Fruit fly (Drosophila melanogaster) whole organism, embryonic: ENCODE measurements around the gene Smvt.
A peak's percentile ranks its signal among the peaks of the same experiment; 100 is the strongest.

Source experiments
- BtbVII ChIP-seq: fragments of 200-800 bp; sonication (Bioruptor generic); optimal IDR thresholded peaks from 3 replicates; lab custom pipeline; 2017; ENCODE audit warnings: missing biosample characterization, mild to moderate bottlenecking, missing genetic modification characterization
- C15 ChIP-seq: fragments of 200-800 bp; sonication (Bioruptor generic); IDR thresholded peaks from 3 replicates; pipeline ENCODE4 v1.3.6; 2022; ENCODE audit warnings: missing biosample characterization, missing genetic modification characterization
- CG10366 ChIP-seq: fragments of 200-800 bp; sonication (Bioruptor generic); IDR thresholded peaks from 2 replicates; pipeline ENCODE4 v1.3.6; 2022; ENCODE audit warnings: missing biosample characterization, missing genetic modification characterization
- CG11695 ChIP-seq: fragments of 200-800 bp; sonication (Bioruptor generic); IDR thresholded peaks from 3 replicates; pipeline ENCODE4 v1.3.6; 2022; ENCODE audit warnings: missing biosample characterization, missing genetic modification characterization
- CG12104 ChIP-seq: fragments of 200-800 bp; sonication (Bioruptor generic); optimal IDR thresholded peaks from 3 replicates; lab custom pipeline; 2016; ENCODE audit warnings: missing biosample characterization, missing genetic modification characterization
- CG12236 ChIP-seq: fragments of 200-800 bp; sonication (Bioruptor generic); optimal IDR thresholded peaks from 2 replicates; lab custom pipeline; 2016; ENCODE audit warnings: missing biosample characterization, missing genetic modification characterization
- CG12769 ChIP-seq: fragments of 200-800 bp; sonication (Bioruptor generic); optimal IDR thresholded peaks from 2 replicates; lab custom pipeline; 2019; ENCODE audit warnings: missing biosample characterization, mild to moderate bottlenecking, missing genetic modification characterization, moderate library complexity
- CG13287 ChIP-seq: fragments of 200-800 bp; sonication (Bioruptor generic); IDR thresholded peaks from 2 replicates; pipeline ENCODE4 v1.3.6; 2022; ENCODE audit warnings: missing biosample characterization, missing genetic modification characterization; ENCODE audit not compliant: partially characterized antibody
- CG14710 ChIP-seq: fragments of 200-800 bp; sonication (Bioruptor generic); optimal IDR thresholded peaks from 3 replicates; lab custom pipeline; 2019; ENCODE audit warnings: missing biosample characterization, mild to moderate bottlenecking, missing genetic modification characterization, moderate library complexity
- CG1647 ChIP-seq: fragments of 200-800 bp; sonication (Bioruptor generic); optimal IDR thresholded peaks from 3 replicates; lab custom pipeline; 2016; ENCODE audit warnings: missing biosample characterization, missing genetic modification characterization
- CG17912 ChIP-seq: fragments of 200-800 bp; sonication (Bioruptor generic); optimal IDR thresholded peaks from 2 replicates; lab custom pipeline; 2018; ENCODE audit warnings: missing biosample characterization, mild to moderate bottlenecking, missing genetic modification characterization
- CG18619 ChIP-seq: fragments of 200-800 bp; sonication (Bioruptor generic); optimal IDR thresholded peaks from 3 replicates; lab custom pipeline; 2017; ENCODE audit warnings: missing biosample characterization, mild to moderate bottlenecking, missing genetic modification characterization
- CG18764 ChIP-seq: fragments of 200-800 bp; sonication (Bioruptor generic); optimal IDR thresholded peaks from 3 replicates; lab custom pipeline; 2016; ENCODE audit warnings: missing biosample characterization, missing genetic modification characterization
- CG30020 ChIP-seq: fragments of 200-800 bp; optimal IDR thresholded peaks from 2 replicates; lab custom pipeline; 2019; ENCODE audit warnings: missing biosample characterization, mild to moderate bottlenecking, missing genetic modification characterization, moderate library complexity
- CG32532 ChIP-seq: fragments of 200-800 bp; sonication (Bioruptor generic); IDR thresholded peaks from 2 replicates; pipeline ENCODE4 v1.3.6; 2022; ENCODE audit warnings: missing biosample characterization, missing genetic modification characterization
- CG4820 ChIP-seq: fragments of 200-800 bp; sonication (Bioruptor generic); optimal IDR thresholded peaks from 3 replicates; lab custom pipeline; 2016; ENCODE audit warnings: missing biosample characterization, missing genetic modification characterization
- CG8281 ChIP-seq: fragments of 200-800 bp; sonication (Bioruptor generic); optimal IDR thresholded peaks from 2 replicates; lab custom pipeline; 2018; ENCODE audit warnings: missing biosample characterization, mild to moderate bottlenecking, missing genetic modification characterization, moderate library complexity
- CG8359 ChIP-seq: fragments of 200-800 bp; sonication (Bioruptor generic); optimal IDR thresholded peaks from 2 replicates; lab custom pipeline; 2017; ENCODE audit warnings: missing biosample characterization, mild to moderate bottlenecking, missing genetic modification characterization, borderline replicate concordance
- CG9797 ChIP-seq: fragments of 200-800 bp; sonication (Bioruptor generic); optimal IDR thresholded peaks from 3 replicates; lab custom pipeline; 2018; ENCODE audit warnings: missing biosample characterization, mild to moderate bottlenecking, missing genetic modification characterization
- CG9817 ChIP-seq: fragments of 200-800 bp; sonication (Bioruptor generic); optimal IDR thresholded peaks from 2 replicates; lab custom pipeline; 2018; ENCODE audit warnings: missing biosample characterization, mild to moderate bottlenecking, missing genetic modification characterization, moderate library complexity
- CrebB ChIP-seq: fragments of 200-800 bp; sonication (Bioruptor generic); optimal IDR thresholded peaks from 3 replicates; lab custom pipeline; 2018; ENCODE audit warnings: missing biosample characterization, mild to moderate bottlenecking, missing genetic modification characterization
- Deaf1 ChIP-seq: fragments of 200-800 bp; optimal IDR thresholded peaks from 3 replicates; lab custom pipeline; 2019; ENCODE audit warnings: missing biosample characterization, mild to moderate bottlenecking, missing genetic modification characterization, moderate library complexity
- Doc2 ChIP-seq: fragments of 200-800 bp; sonication (Bioruptor generic); IDR thresholded peaks from 2 replicates; pipeline ENCODE4 v1.3.6; 2022; ENCODE audit warnings: missing biosample characterization, missing genetic modification characterization
- ERR ChIP-seq: fragments of 200-800 bp; sonication (Bioruptor generic); optimal IDR thresholded peaks from 2 replicates; lab custom pipeline; 2016; ENCODE audit warnings: missing biosample characterization, missing genetic modification characterization
- HHEX ChIP-seq: fragments of 200-800 bp; sonication (Bioruptor generic); optimal IDR thresholded peaks from 3 replicates; lab custom pipeline; 2017; ENCODE audit warnings: missing biosample characterization, mild to moderate bottlenecking, missing genetic modification characterization, missing genetic modification reagents
- HmgZ ChIP-seq: fragments of 200-800 bp; sonication (Bioruptor generic); optimal IDR thresholded peaks from 2 replicates; lab custom pipeline; 2018; ENCODE audit warnings: missing biosample characterization, mild to moderate bottlenecking, missing genetic modification characterization
- Hr51 ChIP-seq, 2 experiments: fragments of 200-800 bp; sonication (Bioruptor generic); optimal IDR thresholded peaks; 2 replicates in 1 of 2; 3 replicates in 1 of 2; lab custom pipeline; 2016 to 2018; ENCODE audit warnings: missing biosample characterization in 2 of 2, missing genetic modification characterization in 2 of 2, mild to moderate bottlenecking in 1 of 2, moderate library complexity in 1 of 2
- Kr ChIP-seq: fragments of 200-800 bp; sonication (Bioruptor generic); optimal IDR thresholded peaks from 2 replicates; lab custom pipeline; 2017; ENCODE audit warnings: missing biosample characterization, mild to moderate bottlenecking, missing genetic modification characterization
- NC2α ChIP-seq: fragments of 200-800 bp; sonication (Bioruptor generic); optimal IDR thresholded peaks from 2 replicates; lab custom pipeline; 2016; ENCODE audit warnings: missing biosample characterization, missing genetic modification characterization
- NC2β ChIP-seq: fragments of 200-800 bp; sonication (Bioruptor generic); optimal IDR thresholded peaks from 2 replicates; lab custom pipeline; 2016; ENCODE audit warnings: missing biosample characterization, missing genetic modification characterization
- NFAT ChIP-seq: fragments of 200-800 bp; sonication (Bioruptor generic); IDR thresholded peaks from 2 replicates; pipeline ENCODE4 v1.3.6; 2022; ENCODE audit warnings: missing biosample characterization, missing genetic modification characterization
- Ravus ChIP-seq: fragments of 200-800 bp; sonication (Bioruptor generic); IDR thresholded peaks from 2 replicates; pipeline ENCODE4 v1.3.6; 2022; ENCODE audit warnings: missing biosample characterization, missing genetic modification characterization
- Side ChIP-seq: fragments of 200-800 bp; sonication (Bioruptor generic); optimal IDR thresholded peaks from 2 replicates; lab custom pipeline; 2016; ENCODE audit warnings: missing biosample characterization, missing genetic modification characterization
- Ssrp ChIP-seq: fragments of 200-800 bp; sonication (Bioruptor generic); optimal IDR thresholded peaks from 2 replicates; lab custom pipeline; 2018; ENCODE audit warnings: missing biosample characterization, mild to moderate bottlenecking, missing genetic modification characterization, moderate library complexity
- bigmax ChIP-seq: fragments of 200-800 bp; sonication (Bioruptor generic); optimal IDR thresholded peaks from 2 replicates; lab custom pipeline; 2018; ENCODE audit warnings: missing biosample characterization, mild to moderate bottlenecking, missing genetic modification characterization
- br ChIP-seq: fragments of >200 bp; optimal IDR thresholded peaks from 2 replicates; lab custom pipeline; 2017
- cg ChIP-seq: fragments of 200-800 bp; sonication (Bioruptor generic); optimal IDR thresholded peaks from 3 replicates; lab custom pipeline; 2019; ENCODE audit warnings: missing biosample characterization, mild to moderate bottlenecking, missing genetic modification characterization, moderate library complexity
- gce ChIP-seq: fragments of 200-800 bp; sonication (Bioruptor generic); IDR thresholded peaks from 3 replicates; pipeline ENCODE4 v1.3.6; 2022; ENCODE audit warnings: missing biosample characterization, missing genetic modification characterization
- gcm2 ChIP-seq: fragments of 200-800 bp; sonication (Bioruptor generic); optimal IDR thresholded peaks from 2 replicates; lab custom pipeline; 2016; ENCODE audit warnings: missing biosample characterization, missing genetic modification characterization
- grn ChIP-seq: fragments of 200-800 bp; sonication (Bioruptor generic); optimal IDR thresholded peaks from 3 replicates; lab custom pipeline; 2017; ENCODE audit warnings: missing biosample characterization, missing genetic modification characterization
- h ChIP-seq: fragments of >200 bp; optimal IDR thresholded peaks from 2 replicates; lab custom pipeline; 2017
- her ChIP-seq: fragments of 200-800 bp; sonication (Bioruptor generic); optimal IDR thresholded peaks from 2 replicates; lab custom pipeline; 2016; ENCODE audit warnings: missing biosample characterization, missing genetic modification characterization
- jumu ChIP-seq: fragments of 200-800 bp; sonication (Bioruptor generic); optimal IDR thresholded peaks from 3 replicates; lab custom pipeline; 2016; ENCODE audit warnings: missing biosample characterization, missing genetic modification characterization
- mirr ChIP-seq: fragments of 200-800 bp; sonication (Bioruptor generic); optimal IDR thresholded peaks from 3 replicates; lab custom pipeline; 2018; ENCODE audit warnings: missing biosample characterization, mild to moderate bottlenecking, missing genetic modification characterization
- org-1 ChIP-seq: fragments of 200-800 bp; sonication (Bioruptor generic); optimal IDR thresholded peaks from 2 replicates; lab custom pipeline; 2017; ENCODE audit warnings: missing biosample characterization, missing genetic modification characterization
- pfk ChIP-seq: fragments of 200-800 bp; sonication (Bioruptor generic); optimal IDR thresholded peaks from 2 replicates; lab custom pipeline; 2018; ENCODE audit warnings: missing biosample characterization, mild to moderate bottlenecking, missing genetic modification characterization, moderate library complexity
- tll ChIP-seq, 2 experiments: fragments of 200-800 bp in 1 of 2; fragments of >200 bp in 1 of 2; sonication (Bioruptor generic) in 1 of 2; optimal IDR thresholded peaks; 2 replicates each; lab custom pipeline; 2017 to 2019; ENCODE audit warnings: missing biosample characterization in 2 of 2, missing genetic modification characterization in 2 of 2, mild to moderate bottlenecking in 1 of 2, moderate library complexity in 1 of 2
- trh ChIP-seq: fragments of 200-800 bp; sonication (Bioruptor generic); optimal IDR thresholded peaks from 2 replicates; lab custom pipeline; 2016; ENCODE audit warnings: missing biosample characterization, missing genetic modification characterization
- unpg ChIP-seq: fragments of 200-800 bp; sonication (Bioruptor generic); optimal IDR thresholded peaks from 3 replicates; lab custom pipeline; 2018; ENCODE audit warnings: missing biosample characterization, mild to moderate bottlenecking, missing genetic modification characterization, moderate library complexity
- zen ChIP-seq: fragments of 200-800 bp; sonication (Bioruptor generic); optimal IDR thresholded peaks from 3 replicates; lab custom pipeline; 2018; ENCODE audit warnings: missing biosample characterization, mild to moderate bottlenecking, missing genetic modification characterization, moderate library complexity
- zfh1 ChIP-seq: fragments of 200-800 bp; sonication (Bioruptor generic); IDR thresholded peaks from 3 replicates; pipeline ENCODE4 v1.3.6; 2022; ENCODE audit warnings: missing biosample characterization, missing genetic modification characterization

Smvt gene

DNA sequence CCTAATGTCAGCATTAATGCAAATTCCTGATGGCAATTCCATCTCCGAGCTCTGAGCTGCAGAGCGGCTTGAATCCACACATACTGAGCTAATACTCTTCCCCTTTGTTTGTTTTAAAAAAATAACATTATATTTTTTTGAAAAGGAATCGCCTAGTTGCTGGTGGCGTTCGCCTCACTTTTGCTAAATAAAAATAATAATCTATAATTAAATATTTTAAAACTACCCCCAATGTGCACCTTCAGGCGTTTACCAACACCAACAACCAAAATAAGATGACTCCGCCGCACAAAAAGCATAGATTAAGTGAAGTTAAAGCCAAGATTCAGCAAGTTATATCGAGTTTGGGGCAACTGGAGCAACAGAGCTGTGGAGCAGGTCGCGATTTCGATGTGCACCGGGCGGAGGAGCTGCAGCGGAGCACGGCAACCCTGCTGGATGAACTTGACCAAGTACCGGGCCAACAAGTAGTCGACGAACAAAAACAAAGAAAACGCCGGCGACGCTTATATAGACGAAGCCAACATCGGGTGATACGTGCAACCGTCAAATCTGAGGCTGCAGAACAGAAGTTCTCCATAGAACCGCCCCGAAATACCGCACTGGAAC is 17.2 kb downstream of the Smvt start, which contains the start of gene CG1896 (continued):
- no peak for TF ChIP-seq zen (tag; lab: Kevin White, UChicago)
- TF ChIP-seq cg (GFP tag; lab: Kevin White, UChicago) = no peak
- peak; percentile 54 for TF ChIP-seq CG10366 (GFP tag; lab: Robert Waterston, UW)
- peak in 1 of 2 experiments; percentile 30 for TF ChIP-seq Hr51 (GFP tag; optimal IDR thresholded peaks at IDR 0.05; lab: Kevin White, UChicago)
- TF ChIP-seq Doc2 (GFP tag; lab: Robert Waterston, UW) = no peak
- peak; percentile 23 for TF ChIP-seq CG18764 (GFP tag; lab: Kevin White, UChicago)
- TF ChIP-seq CG14710 (tag; lab: Kevin White, UChicago) = peak; percentile 21
- TF ChIP-seq CG11695 (GFP tag; lab: Robert Waterston, UW) = peak; percentile 65; the same call in 1 of the 3 replicates
- 0 out of 3 replicates have a peak, but pooled peaks have one; percentile 21 for TF ChIP-seq gce (GFP tag; lab: Robert Waterston, UW)
- TF ChIP-seq CG17912 (GFP tag; lab: Kevin White, UChicago) = no peak
- TF ChIP-seq tll (GFP tag; optimal IDR thresholded peaks at IDR 0.05; lab: Kevin White, UChicago) = no peak
- TF ChIP-seq her (GFP tag; lab: Kevin White, UChicago) = no peak
- peak; percentile 25 for TF ChIP-seq CG12104
- TF ChIP-seq br = no peak
- TF ChIP-seq HmgZ (tag; lab: Kevin White, UChicago) = peak; percentile 15
- TF ChIP-seq BtbVII (GFP tag; lab: Kevin White, UChicago) = no peak
- no peak for TF ChIP-seq CG12769
- TF ChIP-seq ERR (GFP tag; lab: Kevin White, UChicago) = no peak
- no peak for TF ChIP-seq NFAT (GFP tag; lab: Robert Waterston, UW)
- no peak for TF ChIP-seq CrebB
- TF ChIP-seq Side = no peak
- TF ChIP-seq CG32532 (GFP tag; lab: Robert Waterston, UW) = peak; percentile 41; the same call in 1 of the 2 replicates
- no peak for TF ChIP-seq CG18619 (GFP tag; lab: Kevin White, UChicago)
- peak; percentile 5 for TF ChIP-seq CG4820 (GFP tag; lab: Kevin White, UChicago)
- no peak for TF ChIP-seq NC2α
- no peak for TF ChIP-seq h (lab: Kevin White, UChicago)
- TF ChIP-seq CG1647 (GFP tag; lab: Kevin White, UChicago) = no peak
- no peak for TF ChIP-seq CG9797 (GFP tag; lab: Kevin White, UChicago)
- no peak for TF ChIP-seq trh
- no peak for TF ChIP-seq grn (GFP tag; lab: Kevin White, UChicago)
- TF ChIP-seq CG12236 = no peak
- TF ChIP-seq HHEX (GFP tag; lab: Kevin White, UChicago) = no peak
- no peak for TF ChIP-seq CG9817
- no peak for TF ChIP-seq jumu
- peak; percentile 2 for TF ChIP-seq Deaf1 (tag; lab: Kevin White, UChicago)
- peak; percentile 23 for TF ChIP-seq Ssrp (tag; lab: Kevin White, UChicago)
- TF ChIP-seq mirr (GFP tag; lab: Kevin White, UChicago) = no peak
- no peak for TF ChIP-seq bigmax (GFP tag; lab: Kevin White, UChicago)
- TF ChIP-seq org-1 (GFP tag; lab: Kevin White, UChicago) = no peak
- TF ChIP-seq Ravus = no peak
- no peak for TF ChIP-seq pfk
- 0 out of 2 replicates have a peak, but pooled peaks have one; percentile 23 for TF ChIP-seq CG13287 (GFP tag; lab: Robert Waterston, UW)
- TF ChIP-seq CG8281 = no peak
- TF ChIP-seq unpg (GFP tag; lab: Kevin White, UChicago) = peak; percentile 43
- TF ChIP-seq NC2β (GFP tag; lab: Kevin White, UChicago) = no peak
- peak; percentile 71; the same call in 2 of the 3 replicates for TF ChIP-seq zfh1 (GFP tag; lab: Robert Waterston, UW)
- TF ChIP-seq Kr (GFP tag; lab: Kevin White, UChicago) = no peak
- TF ChIP-seq gcm2 (GFP tag; lab: Kevin White, UChicago) = no peak
- TF ChIP-seq C15 (GFP tag; lab: Robert Waterston, UW) = no peak
- no peak for TF ChIP-seq CG8359 (GFP tag; lab: Kevin White, UChicago)
- TF ChIP-seq CG30020 (tag; lab: Kevin White, UChicago) = no peak
